Worm (Caenorhabditis elegans) whole organism, L3 larva: ENCODE measurements around the gene egl-9.

Experiments
- ZK546.5 ChIP-seq: sonication (generic microtip); optimal IDR thresholded peaks from 2 replicates; lab custom pipeline; 2017; ENCODE audit warnings: missing biosample characterization, missing genetic modification characterization
- ama-1 ChIP-seq: fragments of 150-350 bp; optimal IDR thresholded peaks from 2 replicates; lab custom pipeline; 2018
- ceh-16 ChIP-seq: sonication (generic microtip); optimal IDR thresholded peaks from 2 replicates; lab custom pipeline; 2017; ENCODE audit warnings: missing biosample characterization, missing genetic modification characterization
- ceh-28 ChIP-seq: fragments of 150-350 bp; optimal IDR thresholded peaks from 2 replicates; lab custom pipeline; 2014; ENCODE audit warnings: missing biosample characterization, missing genetic modification reagents, missing genetic modification characterization
- ceh-82 ChIP-seq: fragments of 150-350 bp; optimal IDR thresholded peaks from 2 replicates; lab custom pipeline; 2014; ENCODE audit warnings: missing biosample characterization, missing genetic modification characterization
- ceh-9 ChIP-seq: sonication (generic microtip); optimal IDR thresholded peaks from 2 replicates; lab custom pipeline; 2018; ENCODE audit warnings: missing biosample characterization, missing genetic modification characterization
- egl-27 ChIP-seq: sonication (generic microtip); optimal IDR thresholded peaks from 4 replicates; lab custom pipeline; 2017; ENCODE audit warnings: missing biosample characterization, missing genetic modification reagents, missing genetic modification characterization
- egl-5 ChIP-seq: fragments of 150-350 bp; optimal IDR thresholded peaks from 2 replicates; lab custom pipeline; 2017; ENCODE audit warnings: missing biosample characterization, missing genetic modification reagents, missing genetic modification characterization, inconsistent platforms
- elt-3 ChIP-seq, 3 experiments: fragments of 150-350 bp in 1 of 3; sonication (generic microtip) in 2 of 3; optimal IDR thresholded peaks; 2 replicates in 2 of 3; 4 replicates in 1 of 3; lab custom pipeline; 2014 to 2017; ENCODE audit warnings: missing biosample characterization in 3 of 3, missing genetic modification characterization in 3 of 3
- eor-1 ChIP-seq, 2 experiments: fragments of 150-350 bp; optimal IDR thresholded peaks; 2 replicates each; lab custom pipeline; 2014 to 2018; ENCODE audit warnings: missing biosample characterization in 2 of 2, missing genetic modification characterization in 2 of 2
- fkh-10 ChIP-seq: sonication (generic microtip); optimal IDR thresholded peaks from 2 replicates; lab custom pipeline; 2017; ENCODE audit warnings: missing biosample characterization, missing genetic modification reagents, missing genetic modification characterization
- fkh-2 ChIP-seq: fragments of 150-350 bp; optimal IDR thresholded peaks from 2 replicates; lab custom pipeline; 2014; ENCODE audit warnings: missing biosample characterization, missing genetic modification reagents, missing genetic modification characterization
- hmg-11 ChIP-seq: sonication (generic microtip); optimal IDR thresholded peaks from 2 replicates; lab custom pipeline; 2016; ENCODE audit warnings: missing genetic modification characterization, missing compliant biosample characterization
- jun-1 ChIP-seq: fragments of 150-350 bp; optimal IDR thresholded peaks from 2 replicates; lab custom pipeline; 2014; ENCODE audit warnings: missing biosample characterization, missing genetic modification reagents, missing genetic modification characterization
- lin-15B ChIP-seq: fragments of 150-350 bp; optimal IDR thresholded peaks from 2 replicates; lab custom pipeline; 2014; ENCODE audit warnings: missing biosample characterization, missing genetic modification characterization
- lin-39 ChIP-seq: fragments of 150-350 bp; optimal IDR thresholded peaks from 2 replicates; lab custom pipeline; 2018; ENCODE audit warnings: missing biosample characterization, missing genetic modification reagents, missing genetic modification characterization
- lsy-12 ChIP-seq: sonication (generic microtip); optimal IDR thresholded peaks from 2 replicates; lab custom pipeline; 2016; ENCODE audit warnings: mild to moderate bottlenecking, missing genetic modification characterization, missing compliant biosample characterization
- mdl-1 ChIP-seq: fragments of 150-350 bp; optimal IDR thresholded peaks from 2 replicates; lab custom pipeline; 2014; ENCODE audit warnings: missing biosample characterization, missing genetic modification characterization
- mml-1 ChIP-seq: fragments of 150-350 bp; sonication (generic microtip); optimal IDR thresholded peaks from 3 replicates; lab custom pipeline; 2014; ENCODE audit warnings: missing biosample characterization, missing genetic modification characterization
- nfya-1 ChIP-seq: sonication (generic microtip); optimal IDR thresholded peaks from 2 replicates; lab custom pipeline; 2017; ENCODE audit warnings: missing genetic modification characterization, mild to moderate bottlenecking, missing compliant biosample characterization, antibody characterized with exemption, moderate library complexity; ENCODE audit not compliant: insufficient read depth
- nhr-11 ChIP-seq: fragments of 150-350 bp; optimal IDR thresholded peaks from 2 replicates; lab custom pipeline; 2014; ENCODE audit warnings: missing biosample characterization, missing genetic modification characterization
- nhr-23 ChIP-seq: fragments of 150-350 bp; optimal IDR thresholded peaks from 2 replicates; lab custom pipeline; 2014; ENCODE audit warnings: missing biosample characterization, missing genetic modification reagents, missing genetic modification characterization
- nhr-237 ChIP-seq: fragments of 150-350 bp; optimal IDR thresholded peaks from 2 replicates; lab custom pipeline; 2014; ENCODE audit warnings: missing biosample characterization, missing genetic modification characterization
- nhr-25 ChIP-seq: sonication (generic microtip); optimal IDR thresholded peaks from 2 replicates; lab custom pipeline; 2017; ENCODE audit warnings: missing biosample characterization, missing genetic modification characterization
- nhr-28 ChIP-seq: fragments of 150-350 bp; optimal IDR thresholded peaks from 2 replicates; lab custom pipeline; 2014; ENCODE audit warnings: missing biosample characterization, missing genetic modification characterization
- nhr-43 ChIP-seq: sonication (generic microtip); optimal IDR thresholded peaks from 2 replicates; lab custom pipeline; 2016; ENCODE audit warnings: mild to moderate bottlenecking, missing genetic modification characterization, missing compliant biosample characterization; ENCODE audit not compliant: poor library complexity, severe bottlenecking
- nhr-67 ChIP-seq: fragments of 150-350 bp; optimal IDR thresholded peaks from 2 replicates; lab custom pipeline; 2014; ENCODE audit warnings: missing biosample characterization, missing genetic modification characterization
- nhr-76 ChIP-seq: fragments of 150-350 bp; sonication (generic microtip); optimal IDR thresholded peaks from 5 replicates; lab custom pipeline; 2014; ENCODE audit warnings: missing biosample characterization, missing genetic modification characterization
- pha-4 ChIP-seq: fragments of 150-350 bp; optimal IDR thresholded peaks from 2 replicates; lab custom pipeline; 2014; ENCODE audit warnings: missing biosample characterization, missing genetic modification reagents, missing genetic modification characterization
- pqm-1 ChIP-seq: fragments of 150-350 bp; optimal IDR thresholded peaks from 2 replicates; lab custom pipeline; 2017; ENCODE audit warnings: missing biosample characterization, missing genetic modification characterization, inconsistent platforms
- skn-1 ChIP-seq: fragments of 150-350 bp; optimal IDR thresholded peaks from 2 replicates; lab custom pipeline; 2014; ENCODE audit warnings: missing biosample characterization, missing genetic modification characterization
- snpc-4 ChIP-seq: fragments of 150-350 bp; optimal IDR thresholded peaks from 2 replicates; lab custom pipeline; 2014; ENCODE audit warnings: missing biosample characterization, missing genetic modification characterization
- unc-39 ChIP-seq: sonication (generic microtip); optimal IDR thresholded peaks from 4 replicates; lab custom pipeline; 2017; ENCODE audit warnings: missing biosample characterization, missing genetic modification characterization
- zag-1 ChIP-seq: fragments of 150-350 bp; optimal IDR thresholded peaks from 2 replicates; lab custom pipeline; 2014; ENCODE audit warnings: missing biosample characterization, missing genetic modification characterization
- ztf-4 ChIP-seq: fragments of 150-350 bp; optimal IDR thresholded peaks from 2 replicates; lab custom pipeline; 2014; ENCODE audit warnings: missing biosample characterization, missing genetic modification characterization

The egl-9 gene

DNA sequence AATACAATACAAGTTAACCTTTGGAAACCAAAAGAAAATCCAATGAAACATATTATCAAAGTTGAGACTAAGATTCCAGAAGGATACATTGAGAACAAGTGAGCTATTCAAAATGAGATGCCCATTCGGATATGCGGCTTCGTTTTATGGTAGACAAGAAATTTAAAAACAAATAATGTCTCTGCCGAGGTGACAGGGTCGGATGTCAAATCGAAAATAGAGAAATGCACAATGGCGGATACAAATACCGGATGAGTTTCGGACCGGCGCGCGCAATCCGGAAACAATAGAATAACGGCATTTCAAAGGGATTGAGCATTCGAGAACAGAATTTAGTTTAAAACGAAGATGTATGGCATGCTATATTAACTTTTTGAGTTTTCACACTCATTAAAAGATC, 5.0 kb upstream of the egl-9 start, which contains the start of gene F22E12.3:
Gene F22E12.3, minus strand, starts transcription at position 101 of the 400 bp plus-strand sequence.
- TF ChIP-seq jun-1 (tag; lab: Kevin White, UChicago), result no peak
- peak; percentile 10 for TF ChIP-seq ama-1 (lab: Kevin White, UChicago)
- TF ChIP-seq elt-3 (tag; optimal IDR thresholded peaks at IDR 0.05; lab: Kevin White, UChicago), result no peak
- no peak for TF ChIP-seq lin-15B (tag; lab: Kevin White, UChicago)
- no peak for TF ChIP-seq egl-27 (tag; lab: Kevin White, UChicago)

- TF ChIP-seq nhr-67 (tag; lab: Kevin White, UChicago) (no peak), eor-1 (tag; optimal IDR thresholded peaks at IDR 0.05; lab: Kevin White, UChicago) (no peak)
- TF ChIP-seq, all 47 proteins: peak for 0
Measured at ce11 chrV:10464160-10464559, 4.2 kb upstream of the egl-9 start.

ce11 chrV:10464746-10465145, 3.6 kb upstream of the egl-9 start:
- TF ChIP-seq ama-1 (lab: Kevin White, UChicago) (peak; percentile 1), nfya-1 (tag; lab: Kevin White, UChicago) (peak; percentile 39), lin-15B (tag; lab: Kevin White, UChicago) (no peak), mdl-1 (tag; lab: Kevin White, UChicago) (no peak), nhr-76 (no peak), skn-1 (tag; lab: Kevin White, UChicago) (no peak), ZK546.5 (tag; lab: Kevin White, UChicago) (no peak), nhr-28 (tag; lab: Kevin White, UChicago) (no peak), nhr-11 (tag; lab: Kevin White, UChicago) (no peak), snpc-4 (tag; lab: Kevin White, UChicago) (no peak), ceh-82 (tag; lab: Kevin White, UChicago) (no peak), zag-1 (tag; lab: Kevin White, UChicago) (no peak), fkh-2 (tag; lab: Kevin White, UChicago) (no peak), eor-1 (tag; optimal IDR thresholded peaks at IDR 0.05; lab: Kevin White, UChicago) (no peak), pha-4 (no peak), egl-27 (tag; lab: Kevin White, UChicago) (no peak), mml-1 (no peak), ceh-9 (tag; lab: Kevin White, UChicago) (no peak), egl-5 (tag; lab: Kevin White, UChicago) (no peak), pqm-1 (tag; lab: Kevin White, UChicago) (no peak), nhr-237 (tag; lab: Kevin White, UChicago) (no peak), ceh-16 (tag; lab: Kevin White, UChicago) (no peak), ztf-4 (tag; lab: Kevin White, UChicago) (no peak), lin-39 (peak; percentile 26), nhr-25 (tag; lab: Kevin White, UChicago) (no peak), fkh-10 (GFP tag; lab: Kevin White, UChicago) (no peak), nhr-43 (tag; lab: Kevin White, UChicago) (peak; percentile 14), unc-39 (tag; lab: Kevin White, UChicago) (no peak), lsy-12 (tag; lab: Kevin White, UChicago) (no peak), nhr-67 (tag; lab: Kevin White, UChicago) (no peak), nhr-23 (tag; lab: Kevin White, UChicago) (no peak), hmg-11 (tag; lab: Kevin White, UChicago) (no peak)

- no peak for TF ChIP-seq egl-5 (tag; lab: Kevin White, UChicago)
- no peak for TF ChIP-seq fkh-10 (GFP tag; lab: Kevin White, UChicago)
- no peak for TF ChIP-seq ceh-16 (tag; lab: Kevin White, UChicago)
- no peak for TF ChIP-seq ZK546.5 (tag; lab: Kevin White, UChicago)
- TF ChIP-seq fkh-2 (tag; lab: Kevin White, UChicago), result no peak
- TF ChIP-seq lsy-12 (tag; lab: Kevin White, UChicago), result no peak
- no peak for TF ChIP-seq ztf-4 (tag; lab: Kevin White, UChicago)
- no peak for TF ChIP-seq elt-3 (tag; optimal IDR thresholded peaks at IDR 0.05; lab: Kevin White, UChicago)
- TF ChIP-seq ceh-28 (tag; lab: Kevin White, UChicago), result no peak
- no peak for TF ChIP-seq nhr-43 (tag; lab: Kevin White, UChicago)
- no peak for TF ChIP-seq hmg-11 (tag; lab: Kevin White, UChicago)
- no peak for TF ChIP-seq unc-39 (tag; lab: Kevin White, UChicago)
Measured at ce11 chrV:10465478-10465877, 2.8 kb upstream of the egl-9 start.
